Fruit fly (Drosophila melanogaster): ENCODE results near the gene CG14969.

Gene CG14969

DNA sequence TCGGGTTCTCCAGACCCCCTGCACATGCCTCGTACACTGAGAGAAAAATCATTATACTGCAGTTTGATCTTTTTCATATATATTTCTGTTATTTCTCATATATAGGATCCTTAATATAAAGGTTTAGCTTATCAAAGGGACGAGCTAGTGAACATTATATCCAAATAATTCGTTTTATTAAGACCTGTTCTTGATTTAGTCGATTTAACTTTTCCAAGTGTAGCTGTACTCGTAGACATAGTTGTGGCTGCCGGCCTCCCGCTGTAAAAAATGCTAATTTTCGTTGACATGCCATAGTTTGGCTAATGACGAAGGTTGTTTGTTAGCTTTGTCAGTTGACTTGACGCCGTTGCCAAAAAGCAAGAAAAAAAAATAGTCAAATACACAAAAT, 47.7 kb upstream of the CG14969 start (continued):
- TF ChIP-seq CG9817 (tag; optimal IDR thresholded peaks at IDR 0.05) (peak; percentile 73), YL-1 (GFP tag; optimal IDR thresholded peaks at IDR 0.05) (peak; percentile 33), sima (GFP tag; optimal IDR thresholded peaks at IDR 0.05) (peak; percentile 66), Nf-YC (tag; optimal IDR thresholded peaks at IDR 0.05) (peak; percentile 62), knrl (GFP tag; IDR thresholded peaks at IDR 0.05; ENCODE audit: partially characterized antibody) (no peak), CG11696 (GFP tag; IDR thresholded peaks at IDR 0.05) (peak; percentile 57), CG18011 (GFP tag; optimal IDR thresholded peaks at IDR 0.05) (peak; percentile 34), btn (GFP tag; optimal IDR thresholded peaks at IDR 0.05) (peak; percentile 44), NFAT (GFP tag; IDR thresholded peaks at IDR 0.05) (peak; percentile 79), Stat92E (GFP tag; optimal IDR thresholded peaks at IDR 0.05) (peak in 1 of 3 experiments; percentile 56), nerfin-1 (tag; optimal IDR thresholded peaks at IDR 0.05) (peak; percentile 74), jing (GFP tag; optimal IDR thresholded peaks at IDR 0.05) (peak; percentile 65), bowl (GFP tag; IDR thresholded peaks at IDR 0.05) (0 out of 2 replicates have a peak, but pooled peaks have one; percentile 46), zf30C (GFP tag; optimal IDR thresholded peaks at IDR 0.05) (peak; percentile 79), CG7963 (GFP tag; IDR thresholded peaks at IDR 0.05; ENCODE audit: partially characterized antibody) (no peak), Mrtf (GFP tag; IDR thresholded peaks at IDR 0.05) (peak; percentile 68; the same call in 2 of the 3 replicates), CG4404 (GFP tag; IDR thresholded peaks at IDR 0.05) (peak; percentile 79), sens-2 (GFP tag; IDR thresholded peaks at IDR 0.05) (peak; percentile 83), Ada2b (GFP tag; IDR thresholded peaks at IDR 0.05) (peak; percentile 91), Dbx (GFP tag; IDR thresholded peaks at IDR 0.05) (peak; percentile 86), Fer3 (tag; optimal IDR thresholded peaks at IDR 0.05) (peak; percentile 88), CG17328 (GFP tag; IDR thresholded peaks at IDR 0.05) (peak; percentile 87), CG10267 (tag; optimal IDR thresholded peaks at IDR 0.05) (peak; percentile 85), ab (GFP tag; optimal IDR thresholded peaks at IDR 0.05) (no peak), so (GFP tag; IDR thresholded peaks at IDR 0.05) (peak; percentile 86), Atf3 (GFP tag; optimal IDR thresholded peaks at IDR 0.05) (peak; percentile 64), trem (tag; optimal IDR thresholded peaks at IDR 0.05) (peak; percentile 73), dimm (GFP tag; IDR thresholded peaks at IDR 0.05) (peak; percentile 33; the same call in 1 of the 2 replicates)

dm6 chr3L:3381869-3382488, 47.2 kb upstream of the CG14969 start:
- TF ChIP-seq CG16863 (GFP tag; optimal IDR thresholded peaks at IDR 0.05) (no peak), pzg (GFP tag; optimal IDR thresholded peaks at IDR 0.05) (no peak), CG16815 (GFP tag; optimal IDR thresholded peaks at IDR 0.05) (no peak), CG10654 (GFP tag; optimal IDR thresholded peaks at IDR 0.05) (no peak), nom (GFP tag; optimal IDR thresholded peaks at IDR 0.05) (no peak), fd96Cb (tag; optimal IDR thresholded peaks at IDR 0.05) (peak; percentile 25), dysf (GFP tag; IDR thresholded peaks at IDR 0.05) (peak; percentile 76), Bdp1 (GFP tag; optimal IDR thresholded peaks at IDR 0.05) (no peak), CG12071 (GFP tag; optimal IDR thresholded peaks at IDR 0.05) (peak; percentile 33), dpn (GFP tag; optimal IDR thresholded peaks at IDR 0.05) (peak; percentile 6 to 17), CG17802 (tag; optimal IDR thresholded peaks at IDR 0.05) (no peak), CG10366 (GFP tag; IDR thresholded peaks at IDR 0.05) (peak; percentile 64), CG17361 (GFP tag; IDR thresholded peaks at IDR 0.05) (no peak), fd64A (GFP tag; optimal IDR thresholded peaks at IDR 0.05) (no peak), dati (GFP tag; IDR thresholded peaks at IDR 0.05) (no peak), Doc3 (GFP tag; IDR thresholded peaks at IDR 0.05; ENCODE audit: partially characterized antibody) (no peak), ken (GFP tag; IDR thresholded peaks at IDR 0.05) (peak; percentile 70), Drgx (GFP tag; IDR thresholded peaks at IDR 0.05) (peak; percentile 64), Rx (GFP tag; IDR thresholded peaks at IDR 0.05) (peak; percentile 49; the same call in 1 of the 2 replicates), ato (GFP tag; IDR thresholded peaks at IDR 0.05; ENCODE audit: partially characterized antibody) (no peak), dimm (GFP tag; IDR thresholded peaks at IDR 0.05) (peak; percentile 11; the same call in 1 of the 2 replicates), CG1024 (GFP tag; IDR thresholded peaks at IDR 0.05) (0 out of 2 replicates have a peak, but pooled peaks have one; percentile 10), tgo (GFP tag; IDR thresholded peaks at IDR 0.05) (peak; percentile 59), CG7963 (GFP tag; IDR thresholded peaks at IDR 0.05; ENCODE audit: partially characterized antibody) (no peak), Stat92E (GFP tag; optimal IDR thresholded peaks at IDR 0.05) (no peak)
